Fruit fly (Drosophila melanogaster) whole organism, embryonic: ENCODE data around the gene Acat1.
A peak's percentile ranks its signal among the peaks of the same experiment; 100 is the strongest.

Experiments used
- Antp ChIP-seq: fragments of 200-800 bp; sonication (Bioruptor generic); optimal IDR thresholded peaks from 3 replicates; lab custom pipeline; 2016; ENCODE audit warnings: missing biosample characterization, missing genetic modification characterization
- Atf3 ChIP-seq: fragments of 200-800 bp; sonication (Bioruptor generic); optimal IDR thresholded peaks from 3 replicates; lab custom pipeline; 2016; ENCODE audit warnings: missing biosample characterization, missing genetic modification characterization
- CG10321 ChIP-seq: fragments of 200-800 bp; sonication (Bioruptor generic); IDR thresholded peaks from 2 replicates; pipeline ENCODE4 v1.3.6; 2022; ENCODE audit warnings: missing biosample characterization, missing genetic modification characterization
- CG12299 ChIP-seq: fragments of 200-800 bp; sonication (Bioruptor generic); optimal IDR thresholded peaks from 2 replicates; lab custom pipeline; 2018; ENCODE audit warnings: missing biosample characterization, mild to moderate bottlenecking, missing genetic modification characterization
- CG13424 ChIP-seq: fragments of 200-800 bp; sonication (Bioruptor generic); optimal IDR thresholded peaks from 2 replicates; lab custom pipeline; 2019; ENCODE audit warnings: missing biosample characterization, mild to moderate bottlenecking, missing genetic modification characterization, moderate library complexity
- CG13624 ChIP-seq: fragments of 200-800 bp; sonication (Bioruptor generic); optimal IDR thresholded peaks from 2 replicates; lab custom pipeline; 2016; ENCODE audit warnings: missing biosample characterization, missing genetic modification characterization
- CG15269 ChIP-seq: fragments of 200-800 bp; sonication (Bioruptor generic); optimal IDR thresholded peaks from 2 replicates; lab custom pipeline; 2018; ENCODE audit warnings: missing biosample characterization, mild to moderate bottlenecking, missing genetic modification characterization, moderate library complexity
- CG17385 ChIP-seq: fragments of 200-800 bp; sonication (Bioruptor generic); optimal IDR thresholded peaks from 3 replicates; lab custom pipeline; 2018; ENCODE audit warnings: missing biosample characterization, mild to moderate bottlenecking, missing genetic modification characterization
- CG1792 ChIP-seq: fragments of 200-800 bp; sonication (Bioruptor generic); optimal IDR thresholded peaks from 2 replicates; lab custom pipeline; 2016; ENCODE audit warnings: missing biosample characterization, missing genetic modification characterization
- CG18262 ChIP-seq: fragments of 200-800 bp; optimal IDR thresholded peaks from 3 replicates; lab custom pipeline; 2019; ENCODE audit warnings: missing biosample characterization, mild to moderate bottlenecking, missing genetic modification characterization, moderate library complexity
- CG30431 ChIP-seq: fragments of 200-800 bp; sonication (Bioruptor generic); optimal IDR thresholded peaks from 2 replicates; lab custom pipeline; 2017; ENCODE audit warnings: missing biosample characterization, missing genetic modification characterization
- CG31388 ChIP-seq: fragments of 200-800 bp; sonication (Bioruptor generic); optimal IDR thresholded peaks from 2 replicates; lab custom pipeline; 2016; ENCODE audit warnings: missing biosample characterization, missing genetic modification characterization
- CG3163 ChIP-seq: fragments of 200-800 bp; sonication (Bioruptor generic); optimal IDR thresholded peaks from 3 replicates; lab custom pipeline; 2016; ENCODE audit warnings: missing biosample characterization, missing genetic modification characterization
- CG32772 ChIP-seq: fragments of 200-800 bp; sonication (Bioruptor generic); IDR thresholded peaks from 2 replicates; pipeline ENCODE4 v1.3.6; 2022; ENCODE audit warnings: missing biosample characterization, missing genetic modification characterization
- CG34224 ChIP-seq: fragments of 200-800 bp; sonication (Bioruptor generic); IDR thresholded peaks from 3 replicates; pipeline ENCODE4 v1.3.6; 2022; ENCODE audit warnings: missing biosample characterization, missing genetic modification characterization; ENCODE audit not compliant: partially characterized antibody
- CG3726 ChIP-seq: fragments of 200-800 bp; sonication (Bioruptor generic); IDR thresholded peaks from 3 replicates; pipeline ENCODE4, ENCODE4 v1.3.6; 2022; ENCODE audit warnings: missing biosample characterization, missing genetic modification characterization
- CG42726 ChIP-seq: fragments of 200-800 bp; sonication (Bioruptor generic); IDR thresholded peaks from 2 replicates; pipeline ENCODE4 v1.3.6; 2022; ENCODE audit warnings: missing biosample characterization, missing genetic modification characterization; ENCODE audit not compliant: partially characterized antibody
- CG4282 ChIP-seq: fragments of 200-800 bp; sonication (Bioruptor generic); optimal IDR thresholded peaks from 2 replicates; lab custom pipeline; 2016; ENCODE audit warnings: missing biosample characterization, missing genetic modification characterization
- CG5180 ChIP-seq: fragments of 200-800 bp; sonication (Bioruptor generic); optimal IDR thresholded peaks from 3 replicates; lab custom pipeline; 2017; ENCODE audit warnings: missing biosample characterization, missing genetic modification characterization, mild to moderate bottlenecking, moderate library complexity, missing genetic modification reagents
- CG5953 ChIP-seq: fragments of 200-800 bp; sonication (Bioruptor generic); IDR thresholded peaks from 2 replicates; pipeline ENCODE4 v1.3.6; 2022; ENCODE audit warnings: missing biosample characterization, missing genetic modification characterization
- CG6689 ChIP-seq: fragments of 200-800 bp; sonication (Bioruptor generic); IDR thresholded peaks from 2 replicates; pipeline ENCODE4 v1.3.6; 2022; ENCODE audit warnings: missing biosample characterization, missing genetic modification characterization
- CG6765 ChIP-seq: fragments of 200-800 bp; sonication (Bioruptor generic); optimal IDR thresholded peaks from 3 replicates; lab custom pipeline; 2017; ENCODE audit warnings: missing biosample characterization, mild to moderate bottlenecking, missing genetic modification characterization
- CG8924 ChIP-seq: fragments of 200-800 bp; optimal IDR thresholded peaks from 3 replicates; lab custom pipeline; 2019; ENCODE audit warnings: missing biosample characterization, mild to moderate bottlenecking, missing genetic modification characterization, moderate library complexity
- CG9797 ChIP-seq: fragments of 200-800 bp; sonication (Bioruptor generic); optimal IDR thresholded peaks from 3 replicates; lab custom pipeline; 2018; ENCODE audit warnings: missing biosample characterization, mild to moderate bottlenecking, missing genetic modification characterization
- CrebB ChIP-seq: fragments of 200-800 bp; sonication (Bioruptor generic); optimal IDR thresholded peaks from 3 replicates; lab custom pipeline; 2018; ENCODE audit warnings: missing biosample characterization, mild to moderate bottlenecking, missing genetic modification characterization
- E2f2 ChIP-seq: fragments of 200-800 bp; sonication (Bioruptor generic); IDR thresholded peaks from 2 replicates; pipeline ENCODE4 v1.3.6; 2022; ENCODE audit warnings: missing biosample characterization, missing genetic modification characterization
- Fer2 ChIP-seq: fragments of 200-800 bp; sonication (Bioruptor generic); optimal IDR thresholded peaks from 2 replicates; lab custom pipeline; 2018; ENCODE audit warnings: missing biosample characterization, mild to moderate bottlenecking, missing genetic modification characterization, moderate library complexity
- Gug ChIP-seq: fragments of 200-800 bp; sonication (Bioruptor generic); IDR thresholded peaks from 4 replicates; pipeline ENCODE4 v1.3.6; 2022; ENCODE audit warnings: missing biosample characterization, missing genetic modification characterization
- HmgZ ChIP-seq: fragments of 200-800 bp; sonication (Bioruptor generic); optimal IDR thresholded peaks from 2 replicates; lab custom pipeline; 2018; ENCODE audit warnings: missing biosample characterization, mild to moderate bottlenecking, missing genetic modification characterization
- Lhr ChIP-seq: fragments of 200-800 bp; sonication (Bioruptor generic); optimal IDR thresholded peaks from 3 replicates; lab custom pipeline; 2017; ENCODE audit warnings: mild to moderate bottlenecking, missing biosample characterization, missing genetic modification reagents, missing genetic modification characterization
- Neu2 ChIP-seq: fragments of 200-800 bp; sonication (Bioruptor generic); optimal IDR thresholded peaks from 3 replicates; lab custom pipeline; 2016; ENCODE audit warnings: missing biosample characterization, missing genetic modification characterization, borderline replicate concordance
- Opbp ChIP-seq: fragments of 200-800 bp; sonication (Bioruptor generic); IDR thresholded peaks from 3 replicates; pipeline ENCODE4 v1.3.6; 2022; ENCODE audit warnings: missing biosample characterization, missing genetic modification characterization; ENCODE audit not compliant: partially characterized antibody
- Optix ChIP-seq: fragments of 200-800 bp; sonication (Bioruptor generic); IDR thresholded peaks from 3 replicates; pipeline ENCODE4 v1.3.6; 2022; ENCODE audit warnings: missing biosample characterization, missing genetic modification characterization
- Rx ChIP-seq: fragments of 200-800 bp; sonication (Bioruptor generic); IDR thresholded peaks from 2 replicates; pipeline ENCODE4 v1.3.6; 2022; ENCODE audit warnings: missing biosample characterization, missing genetic modification characterization
- Side ChIP-seq: fragments of 200-800 bp; sonication (Bioruptor generic); optimal IDR thresholded peaks from 2 replicates; lab custom pipeline; 2016; ENCODE audit warnings: missing biosample characterization, missing genetic modification characterization
- Six4 ChIP-seq: fragments of 200-800 bp; sonication (Bioruptor generic); optimal IDR thresholded peaks from 2 replicates; lab custom pipeline; 2016; ENCODE audit warnings: missing biosample characterization, missing genetic modification characterization
- Xrp1 ChIP-seq: fragments of 200-800 bp; sonication (Bioruptor generic); IDR thresholded peaks from 2 replicates; pipeline ENCODE4 v1.3.6; 2022; ENCODE audit warnings: missing biosample characterization, missing genetic modification characterization
- bcd ChIP-seq: fragments of 200-800 bp; sonication (Bioruptor generic); optimal IDR thresholded peaks from 2 replicates; lab custom pipeline; 2017; ENCODE audit warnings: missing biosample characterization, mild to moderate bottlenecking, missing genetic modification characterization
- cad ChIP-seq: fragments of >200 bp; optimal IDR thresholded peaks from 2 replicates; lab custom pipeline; 2017; ENCODE audit warnings: missing biosample characterization, missing genetic modification characterization
- cg ChIP-seq: fragments of 200-800 bp; sonication (Bioruptor generic); optimal IDR thresholded peaks from 3 replicates; lab custom pipeline; 2019; ENCODE audit warnings: missing biosample characterization, mild to moderate bottlenecking, missing genetic modification characterization, moderate library complexity
- chif ChIP-seq, 2 experiments: fragments of 200-800 bp; sonication (Bioruptor generic); optimal IDR thresholded peaks; 3 replicates each; lab custom pipeline; 2016; ENCODE audit warnings: missing biosample characterization in 2 of 2, missing genetic modification characterization in 2 of 2
- corto ChIP-seq: fragments of 200-800 bp; sonication (Bioruptor generic); optimal IDR thresholded peaks from 2 replicates; lab custom pipeline; 2016; ENCODE audit warnings: missing biosample characterization, mild to moderate bottlenecking, missing genetic modification characterization, moderate library complexity
- cwo ChIP-seq: fragments of 200-800 bp; sonication (Bioruptor generic); optimal IDR thresholded peaks from 3 replicates; lab custom pipeline; 2017; ENCODE audit warnings: missing biosample characterization, missing genetic modification characterization, mild to moderate bottlenecking, moderate library complexity, missing genetic modification reagents
- dan ChIP-seq: fragments of 200-800 bp; sonication (Bioruptor generic); IDR thresholded peaks from 2 replicates; pipeline ENCODE4 v1.3.6; 2022; ENCODE audit warnings: missing biosample characterization, missing genetic modification characterization
- disco-r ChIP-seq: fragments of 200-800 bp; sonication (Bioruptor generic); optimal IDR thresholded peaks from 2 replicates; lab custom pipeline; 2016; ENCODE audit warnings: missing biosample characterization, missing genetic modification characterization
- grau ChIP-seq: fragments of 200-800 bp; optimal IDR thresholded peaks from 3 replicates; lab custom pipeline; 2019; ENCODE audit warnings: missing biosample characterization, mild to moderate bottlenecking, missing genetic modification characterization, moderate library complexity
- h ChIP-seq: fragments of >200 bp; optimal IDR thresholded peaks from 2 replicates; lab custom pipeline; 2017
- kah ChIP-seq: fragments of 200-800 bp; sonication (Bioruptor generic); optimal IDR thresholded peaks from 2 replicates; lab custom pipeline; 2018; ENCODE audit warnings: missing biosample characterization, mild to moderate bottlenecking, missing genetic modification characterization
- schlank ChIP-seq: fragments of 200-800 bp; sonication (Bioruptor generic); optimal IDR thresholded peaks from 2 replicates; lab custom pipeline; 2018; ENCODE audit warnings: missing biosample characterization, mild to moderate bottlenecking, missing genetic modification characterization
- sima ChIP-seq: fragments of 200-800 bp; sonication (Bioruptor generic); optimal IDR thresholded peaks from 2 replicates; lab custom pipeline; 2016; ENCODE audit warnings: missing biosample characterization, missing genetic modification characterization
- tap ChIP-seq: fragments of 200-800 bp; optimal IDR thresholded peaks from 3 replicates; lab custom pipeline; 2019; ENCODE audit warnings: missing biosample characterization, mild to moderate bottlenecking, missing genetic modification characterization, moderate library complexity
- tin ChIP-seq: fragments of 200-800 bp; sonication (Bioruptor generic); optimal IDR thresholded peaks from 3 replicates; lab custom pipeline; 2016; ENCODE audit warnings: missing biosample characterization, missing genetic modification characterization
- zfh1 ChIP-seq: fragments of 200-800 bp; sonication (Bioruptor generic); IDR thresholded peaks from 3 replicates; pipeline ENCODE4 v1.3.6; 2022; ENCODE audit warnings: missing biosample characterization, missing genetic modification characterization

The Acat1 gene

DNA sequence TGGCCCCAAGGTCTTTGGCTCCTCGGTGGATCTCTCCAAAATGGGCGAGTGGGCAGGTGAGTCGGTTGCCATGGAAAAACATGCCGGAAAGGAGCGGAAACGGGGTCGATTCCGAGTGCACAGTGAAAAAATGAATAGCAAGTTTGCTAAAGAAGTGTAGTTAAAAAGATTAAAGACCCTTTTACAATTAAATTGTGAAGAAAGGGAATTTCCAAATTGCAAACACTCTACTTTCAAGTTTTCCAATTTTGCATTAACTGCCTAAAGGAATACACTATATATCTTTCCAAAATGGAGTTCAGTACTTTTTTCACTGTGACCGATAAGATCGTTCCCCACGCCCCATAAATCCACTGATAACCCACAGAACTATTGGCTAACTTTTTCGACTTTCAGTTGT lies 20.9 kb upstream of the Acat1 start (continued):
- TF ChIP-seq CG34224 (GFP tag; lab: Robert Waterston, UW) (no peak), CG3163 (no peak), E2f2 (GFP tag; lab: Robert Waterston, UW) (no peak), Neu2 (no peak), CG31388 (GFP tag; lab: Kevin White, UChicago) (no peak), kah (GFP tag; lab: Kevin White, UChicago) (no peak), Antp (GFP tag; lab: Kevin White, UChicago) (no peak), CG12299 (tag; lab: Kevin White, UChicago) (no peak), CG17385 (GFP tag; lab: Kevin White, UChicago) (peak; percentile 5), CG30431 (GFP tag; lab: Kevin White, UChicago) (no peak), Rx (no peak), dan (GFP tag; lab: Robert Waterston, UW) (no peak), Opbp (GFP tag; lab: Robert Waterston, UW) (no peak), CrebB (no peak), bcd (GFP tag; lab: Kevin White, UChicago) (no peak), CG6765 (GFP tag; lab: Kevin White, UChicago) (no peak), Six4 (GFP tag; lab: Kevin White, UChicago) (no peak), zfh1 (no peak), CG3726 (GFP tag; lab: Robert Waterston, UW) (no peak), cg (GFP tag; lab: Kevin White, UChicago) (no peak), CG9797 (no peak), CG5953 (GFP tag; lab: Robert Waterston, UW) (no peak), CG15269 (no peak), Lhr (no peak), CG10321 (GFP tag; lab: Robert Waterston, UW) (no peak), CG8924 (tag; lab: Kevin White, UChicago) (no peak), CG5180 (GFP tag; lab: Kevin White, UChicago) (no peak), tin (GFP tag; lab: Kevin White, UChicago) (no peak), HmgZ (tag; lab: Kevin White, UChicago) (peak; percentile 10), CG4282 (GFP tag; lab: Kevin White, UChicago) (no peak), tap (tag; lab: Kevin White, UChicago) (peak; percentile 7), CG6689 (GFP tag; lab: Robert Waterston, UW) (no peak), CG1792 (GFP tag; lab: Kevin White, UChicago) (no peak), corto (no peak), Fer2 (tag; lab: Kevin White, UChicago) (no peak), grau (peak; percentile 41), sima (no peak), Side (GFP tag; lab: Kevin White, UChicago) (no peak), CG42726 (GFP tag; lab: Robert Waterston, UW) (no peak), Atf3 (no peak), CG32772 (GFP tag; lab: Robert Waterston, UW) (no peak), CG13624 (GFP tag; lab: Kevin White, UChicago) (no peak), CG18262 (tag; lab: Kevin White, UChicago) (peak; percentile 23), CG13424 (tag; lab: Kevin White, UChicago) (peak; percentile 25), h (no peak), disco-r (GFP tag; lab: Kevin White, UChicago) (no peak), cwo (GFP tag; lab: Kevin White, UChicago) (peak; percentile 14), schlank (tag; lab: Kevin White, UChicago) (no peak), chif (GFP tag; optimal IDR thresholded peaks at IDR 0.05; lab: Kevin White, UChicago) (no peak), cad (GFP tag; lab: Kevin White, UChicago) (no peak), Optix (GFP tag; lab: Robert Waterston, UW) (no peak), Gug (GFP tag; lab: Robert Waterston, UW) (no peak), Xrp1 (GFP tag; lab: Robert Waterston, UW) (peak; percentile 56; the same call in 1 of the 2 replicates)
